Fruit fly (Drosophila melanogaster): ENCODE measurements around the gene CG42821.

CG42821 gene

DNA sequence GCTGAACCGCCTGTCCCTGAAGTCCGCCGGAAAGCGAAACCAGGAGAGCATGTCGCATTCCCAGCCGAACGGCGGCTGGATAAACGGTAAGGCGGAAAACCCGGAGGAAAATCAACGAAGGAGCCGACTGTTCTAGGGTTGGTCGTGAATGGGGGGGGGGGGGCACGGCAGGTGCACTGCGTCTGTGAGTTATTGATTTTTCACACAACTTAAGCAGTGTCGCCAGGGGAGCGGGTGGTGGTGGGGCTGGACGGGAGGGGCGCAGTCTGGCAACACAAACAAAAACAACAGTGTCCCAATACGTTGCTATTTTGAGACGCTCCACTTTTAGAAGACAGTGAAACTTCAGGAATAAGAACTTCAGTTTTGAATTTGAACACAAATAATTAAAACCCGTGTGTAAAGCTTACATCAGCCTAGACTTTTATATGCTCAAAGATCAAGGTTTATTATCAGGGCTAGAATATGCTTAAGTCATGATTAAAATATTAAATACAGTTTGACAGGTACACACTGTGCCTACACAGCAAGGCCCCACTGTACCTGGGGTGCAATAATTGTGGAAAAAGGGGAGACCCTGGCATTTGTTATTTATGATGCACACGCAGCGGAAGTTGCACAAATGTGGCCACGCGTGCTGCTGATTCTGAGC lies 26.6 kb upstream of the CG42821 start:
- TF ChIP-seq CG32264 (GFP tag; optimal IDR thresholded peaks at IDR 0.05) (peak; percentile 4), dsf (GFP tag; optimal IDR thresholded peaks at IDR 0.05; ENCODE audit: borderline replicate concordance) (no peak), Vsx2 (GFP tag; optimal IDR thresholded peaks at IDR 0.05; ENCODE audit: partially characterized antibody) (no peak), br (GFP tag; optimal IDR thresholded peaks at IDR 0.05) (peak; percentile 71), pan (optimal IDR thresholded peaks at IDR 0.05) (no peak), Rel (GFP tag; optimal IDR thresholded peaks at IDR 0.05) (no peak), Rel (tag; optimal IDR thresholded peaks at IDR 0.05) (peak; percentile 83), foxo (GFP tag; optimal IDR thresholded peaks at IDR 0.05) (peak in 1 of 2 experiments; percentile 81), Dfd (GFP tag; optimal IDR thresholded peaks at IDR 0.05) (peak; percentile 5), GATAd (GFP tag; optimal IDR thresholded peaks at IDR 0.05) (no peak), CrebA (GFP tag; optimal IDR thresholded peaks at IDR 0.05; ENCODE audit: borderline replicate concordance) (no peak), N (GFP tag; optimal IDR thresholded peaks at IDR 0.05) (no peak), woc (GFP tag; optimal IDR thresholded peaks at IDR 0.05) (peak; percentile 52), jim (GFP tag; optimal IDR thresholded peaks at IDR 0.05) (no peak), HLH106 (tag; optimal IDR thresholded peaks at IDR 0.05) (peak; percentile 78), h (GFP tag; optimal IDR thresholded peaks at IDR 0.05) (peak; percentile 84), dmrt93B (GFP tag; optimal IDR thresholded peaks at IDR 0.05) (peak; percentile 65), psq (GFP tag; optimal IDR thresholded peaks at IDR 0.05) (peak; percentile 60), usp (GFP tag; optimal IDR thresholded peaks at IDR 0.05) (no peak), tai (GFP tag; optimal IDR thresholded peaks at IDR 0.05) (no peak), Dif (GFP tag; optimal IDR thresholded peaks at IDR 0.05; ENCODE audit: partially characterized antibody) (no peak), CG9705 (GFP tag; optimal IDR thresholded peaks at IDR 0.05) (peak; percentile 37), sv (GFP tag; optimal IDR thresholded peaks at IDR 0.05) (peak; percentile 11), OdsH (GFP tag; optimal IDR thresholded peaks at IDR 0.05) (peak; percentile 63), ey (GFP tag; optimal IDR thresholded peaks at IDR 0.05) (peak; percentile 69), lola (GFP tag; optimal IDR thresholded peaks at IDR 0.05) (no peak), Mio (GFP tag; optimal IDR thresholded peaks at IDR 0.05) (no peak), dl (GFP tag; optimal IDR thresholded peaks at IDR 0.05; ENCODE audit: insufficient read depth in 1 of 2, partially characterized antibody in 2 of 2) (no peak), Jra (GFP tag; optimal IDR thresholded peaks at IDR 0.05) (no peak), Sp1 (GFP tag; optimal IDR thresholded peaks at IDR 0.05) (peak; percentile 48), sage (GFP tag; optimal IDR thresholded peaks at IDR 0.05) (no peak), fru (GFP tag; optimal IDR thresholded peaks at IDR 0.05) (peak; percentile 73), brk (GFP tag; optimal IDR thresholded peaks at IDR 0.05) (no peak), Hnf4 (GFP tag; optimal IDR thresholded peaks at IDR 0.05) (peak; percentile 69), Abd-B (GFP tag; optimal IDR thresholded peaks at IDR 0.05) (no peak), Myc (optimal IDR thresholded peaks at IDR 0.05) (no peak), Hr78 (GFP tag; optimal IDR thresholded peaks at IDR 0.05) (no peak), Hr83 (GFP tag; optimal IDR thresholded peaks at IDR 0.05; ENCODE audit: poor library complexity, severe bottlenecking) (no peak), rgr (GFP tag; optimal IDR thresholded peaks at IDR 0.05) (peak; percentile 64)

DNA sequence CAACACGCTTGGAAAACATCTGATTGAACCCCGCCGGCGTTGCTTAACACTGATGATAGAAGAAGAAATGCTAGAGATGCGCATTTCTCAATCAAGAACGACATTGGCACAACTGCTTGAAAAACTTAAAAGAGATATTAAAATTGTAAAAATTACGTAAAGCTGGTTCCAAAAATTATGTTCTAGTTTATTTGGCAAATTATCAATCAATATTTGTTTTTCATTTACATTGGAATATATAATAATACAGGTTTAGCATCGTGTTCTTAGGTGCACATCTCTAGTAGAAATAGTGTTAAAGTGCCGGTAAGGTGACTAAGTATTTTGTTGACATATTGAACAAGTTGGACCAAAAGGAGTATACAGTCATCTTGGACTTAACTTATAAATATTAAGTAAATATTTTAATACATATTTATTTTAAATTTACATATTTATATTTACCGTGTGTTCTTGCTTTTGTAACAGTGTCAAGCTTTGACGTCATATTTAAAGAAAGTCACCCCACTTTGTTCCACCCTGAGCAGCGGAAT lies 21.5 kb upstream of the CG42821 start, which contains the start of the genes Brf and sds22:
Brf (minus strand) TSS at position 25 of the 533 bp plus-strand sequence.
sds22 (plus strand) TSS at position 282 of the 533 bp plus-strand sequence.
- TF ChIP-seq Mio (GFP tag; optimal IDR thresholded peaks at IDR 0.05) (peak; percentile 76), Hr78 (GFP tag; optimal IDR thresholded peaks at IDR 0.05) (no peak), Hnf4 (GFP tag; optimal IDR thresholded peaks at IDR 0.05) (peak; percentile 97), Rel (GFP tag; optimal IDR thresholded peaks at IDR 0.05) (peak; percentile 18), Rel (tag; optimal IDR thresholded peaks at IDR 0.05) (peak; percentile 79), ey (GFP tag; optimal IDR thresholded peaks at IDR 0.05) (peak; percentile 96), usp (GFP tag; optimal IDR thresholded peaks at IDR 0.05) (no peak), N (GFP tag; optimal IDR thresholded peaks at IDR 0.05) (no peak), sage (GFP tag; optimal IDR thresholded peaks at IDR 0.05) (peak; percentile 89), tai (GFP tag; optimal IDR thresholded peaks at IDR 0.05) (peak; percentile 97), CrebA (GFP tag; optimal IDR thresholded peaks at IDR 0.05; ENCODE audit: borderline replicate concordance) (no peak), pan (optimal IDR thresholded peaks at IDR 0.05) (no peak), Myc (optimal IDR thresholded peaks at IDR 0.05) (peak; percentile 47), Dfd (GFP tag; optimal IDR thresholded peaks at IDR 0.05) (peak; percentile 79), Dif (GFP tag; optimal IDR thresholded peaks at IDR 0.05; ENCODE audit: partially characterized antibody) (no peak), brk (GFP tag; optimal IDR thresholded peaks at IDR 0.05) (peak; percentile 97), dmrt93B (GFP tag; optimal IDR thresholded peaks at IDR 0.05) (peak; percentile 93), Jra (GFP tag; optimal IDR thresholded peaks at IDR 0.05) (peak; percentile 94), CG9705 (GFP tag; optimal IDR thresholded peaks at IDR 0.05) (peak; percentile 95), foxo (GFP tag; optimal IDR thresholded peaks at IDR 0.05) (peak; percentile 45 to 97), HLH106 (tag; optimal IDR thresholded peaks at IDR 0.05) (peak; percentile 97), jim (GFP tag; optimal IDR thresholded peaks at IDR 0.05) (peak; percentile 8), GATAd (GFP tag; optimal IDR thresholded peaks at IDR 0.05) (peak; percentile 93), br (GFP tag; optimal IDR thresholded peaks at IDR 0.05) (peak; percentile 95), woc (GFP tag; optimal IDR thresholded peaks at IDR 0.05) (peak; percentile 98), OdsH (GFP tag; optimal IDR thresholded peaks at IDR 0.05) (peak; percentile 95), Hr83 (GFP tag; optimal IDR thresholded peaks at IDR 0.05; ENCODE audit: poor library complexity, severe bottlenecking) (peak; percentile 60), dsf (GFP tag; optimal IDR thresholded peaks at IDR 0.05; ENCODE audit: borderline replicate concordance) (peak; percentile 91), lola (GFP tag; optimal IDR thresholded peaks at IDR 0.05) (no peak), sv (GFP tag; optimal IDR thresholded peaks at IDR 0.05) (peak; percentile 97), Abd-B (GFP tag; optimal IDR thresholded peaks at IDR 0.05) (no peak), psq (GFP tag; optimal IDR thresholded peaks at IDR 0.05) (peak; percentile 94), h (GFP tag; optimal IDR thresholded peaks at IDR 0.05) (peak; percentile 97), Sp1 (GFP tag; optimal IDR thresholded peaks at IDR 0.05) (peak; percentile 95), rgr (GFP tag; optimal IDR thresholded peaks at IDR 0.05) (peak; percentile 97), fru (GFP tag; optimal IDR thresholded peaks at IDR 0.05) (peak; percentile 95), CG32264 (GFP tag; optimal IDR thresholded peaks at IDR 0.05) (peak; percentile 92), Vsx2 (GFP tag; optimal IDR thresholded peaks at IDR 0.05; ENCODE audit: partially characterized antibody) (no peak), dl (GFP tag; optimal IDR thresholded peaks at IDR 0.05; ENCODE audit: insufficient read depth in 1 of 2, partially characterized antibody in 2 of 2) (no peak)
